Worm (Caenorhabditis elegans) whole organism, L2 larva: Measurements from ENCODE around the gene Y62F5A.12.

Experiments used
- ZK546.5 ChIP-seq: sonication (generic microtip); optimal IDR thresholded peaks from 2 replicates; lab custom pipeline; 2017; ENCODE audit warnings: missing biosample characterization, missing genetic modification characterization
- alr-1 ChIP-seq: fragments of 150-350 bp; optimal IDR thresholded peaks from 2 replicates; lab custom pipeline; 2014; ENCODE audit warnings: missing biosample characterization, missing genetic modification characterization

- TF ChIP-seq alr-1 (tag; lab: Kevin White, UChicago) (no peak), ZK546.5 (tag; lab: Kevin White, UChicago) (no peak)
These were observed 49.7 kb downstream of the Y62F5A.12 start for ce11 chrII:11484600-11484999.
